Worm (Caenorhabditis elegans) whole organism, late embryonic: ENCODE measurements around the gene Y71H2AM.6.

Experiments
- F13H6.1 ChIP-seq: sonication (generic microtip); optimal IDR thresholded peaks from 2 replicates; lab custom pipeline; 2016; ENCODE audit warnings: missing genetic modification characterization, missing compliant biosample characterization
- K02D7.2 ChIP-seq: sonication (generic microtip); optimal IDR thresholded peaks from 2 replicates; lab custom pipeline; 2017; ENCODE audit warnings: mild to moderate bottlenecking, missing genetic modification characterization, missing compliant biosample characterization
- K09A11.1 ChIP-seq: sonication (generic microtip); optimal IDR thresholded peaks from 2 replicates; lab custom pipeline; 2017; ENCODE audit warnings: antibody characterized with exemption, mild to moderate bottlenecking, missing genetic modification characterization, missing compliant biosample characterization; ENCODE audit not compliant: insufficient read depth
- T23F11.4 ChIP-seq: fragments of 200-800 bp; sonication (Bioruptor generic); optimal IDR thresholded peaks from 2 replicates; lab custom pipeline; 2018; ENCODE audit warnings: mild to moderate bottlenecking, missing genetic modification characterization, missing compliant biosample characterization
- Y22D7AL.16 ChIP-seq: sonication (generic microtip); optimal IDR thresholded peaks from 2 replicates; lab custom pipeline; 2016; ENCODE audit warnings: missing genetic modification characterization, missing compliant biosample characterization
- ama-1 ChIP-seq: fragments of 150-350 bp; optimal IDR thresholded peaks from 2 replicates; lab custom pipeline; 2014
- ceh-18 ChIP-seq: sonication (generic microtip); optimal IDR thresholded peaks from 2 replicates; lab custom pipeline; 2016; ENCODE audit warnings: missing genetic modification characterization, missing compliant biosample characterization
- ceh-30 ChIP-seq: fragments of 150-350 bp; optimal IDR thresholded peaks from 2 replicates; lab custom pipeline; 2014; ENCODE audit warnings: missing biosample characterization, missing genetic modification characterization
- ceh-31 ChIP-seq: sonication (generic microtip); optimal IDR thresholded peaks from 2 replicates; lab custom pipeline; 2016; ENCODE audit warnings: missing genetic modification characterization, missing compliant biosample characterization
- ceh-34 ChIP-seq: sonication (generic microtip); optimal IDR thresholded peaks from 2 replicates; lab custom pipeline; 2016; ENCODE audit warnings: mild to moderate bottlenecking, missing genetic modification characterization, missing compliant biosample characterization
- ceh-45 ChIP-seq: fragments of 200-800 bp; sonication (Bioruptor generic); IDR thresholded peaks from 2 replicates; pipeline ENCODE4 v1.3.6; 2022; ENCODE audit warnings: missing genetic modification reagents, missing genetic modification characterization, missing compliant biosample characterization
- ceh-9 ChIP-seq: sonication (generic microtip); optimal IDR thresholded peaks from 2 replicates; lab custom pipeline; 2016; ENCODE audit warnings: mild to moderate bottlenecking, missing genetic modification characterization, inconsistent platforms, missing compliant biosample characterization
- dve-1 ChIP-seq: sonication (generic microtip); optimal IDR thresholded peaks from 2 replicates; lab custom pipeline; 2017; ENCODE audit warnings: antibody characterized with exemption, mild to moderate bottlenecking, missing genetic modification characterization, missing compliant biosample characterization
- elt-2 ChIP-seq: sonication (generic microtip); optimal IDR thresholded peaks from 2 replicates; lab custom pipeline; 2016; ENCODE audit warnings: missing genetic modification reagents, missing genetic modification characterization, missing compliant biosample characterization
- elt-4 ChIP-seq: sonication (generic microtip); optimal IDR thresholded peaks from 2 replicates; lab custom pipeline; 2016; ENCODE audit warnings: missing genetic modification characterization, missing compliant biosample characterization
- fax-1 ChIP-seq: sonication (generic microtip); optimal IDR thresholded peaks from 2 replicates; lab custom pipeline; 2016; ENCODE audit warnings: missing genotype, missing genetic modification characterization, missing compliant biosample characterization
- gmeb-2 ChIP-seq: sonication (generic microtip); optimal IDR thresholded peaks from 2 replicates; lab custom pipeline; 2016; ENCODE audit warnings: missing genetic modification characterization, inconsistent platforms, missing compliant biosample characterization
- hlh-13 ChIP-seq: fragments of 200-800 bp; sonication (Bioruptor generic); optimal IDR thresholded peaks from 2 replicates; lab custom pipeline; 2018; ENCODE audit warnings: mild to moderate bottlenecking, missing genetic modification characterization, missing compliant biosample characterization
- hlh-15 ChIP-seq: sonication (generic microtip); optimal IDR thresholded peaks from 2 replicates; lab custom pipeline; 2016; ENCODE audit warnings: missing genetic modification characterization, missing compliant biosample characterization
- hlh-30 ChIP-seq: sonication (generic microtip); optimal IDR thresholded peaks from 2 replicates; lab custom pipeline; 2017; ENCODE audit warnings: antibody characterized with exemption, missing genetic modification characterization, missing compliant biosample characterization; ENCODE audit not compliant: insufficient read depth
- hlh-6 ChIP-seq: sonication (generic microtip); optimal IDR thresholded peaks from 2 replicates; lab custom pipeline; 2016; ENCODE audit warnings: missing genotype, missing genetic modification characterization, missing compliant biosample characterization
- lim-6 ChIP-seq: sonication (generic microtip); optimal IDR thresholded peaks from 2 replicates; lab custom pipeline; 2016; ENCODE audit warnings: missing genetic modification characterization, missing compliant biosample characterization
- madf-2 ChIP-seq: sonication (generic microtip); optimal IDR thresholded peaks from 2 replicates; lab custom pipeline; 2017; ENCODE audit warnings: missing genetic modification characterization, missing compliant biosample characterization
- mec-3 ChIP-seq: sonication (generic microtip); optimal IDR thresholded peaks from 2 replicates; lab custom pipeline; 2016; ENCODE audit warnings: borderline replicate concordance, missing genetic modification characterization, missing compliant biosample characterization
- nfya-1 ChIP-seq: sonication (generic microtip); optimal IDR thresholded peaks from 2 replicates; lab custom pipeline; 2017; ENCODE audit warnings: missing genetic modification characterization, mild to moderate bottlenecking, missing compliant biosample characterization, antibody characterized with exemption, moderate library complexity
- nhr-11 ChIP-seq: fragments of 150-350 bp; optimal IDR thresholded peaks from 2 replicates; lab custom pipeline; 2014; ENCODE audit warnings: missing biosample characterization, missing genetic modification characterization
- nhr-232 ChIP-seq: sonication (generic microtip); optimal IDR thresholded peaks from 2 replicates; lab custom pipeline; 2016; ENCODE audit warnings: missing genetic modification characterization, missing compliant biosample characterization
- npax-4 ChIP-seq: sonication (generic microtip); optimal IDR thresholded peaks from 2 replicates; lab custom pipeline; 2016; ENCODE audit warnings: missing genetic modification characterization, missing compliant biosample characterization
- odd-2 ChIP-seq: sonication (generic microtip); optimal IDR thresholded peaks from 2 replicates; lab custom pipeline; 2017; ENCODE audit warnings: antibody characterized with exemption, mild to moderate bottlenecking, missing genetic modification characterization, missing compliant biosample characterization
- pag-3 ChIP-seq: sonication (generic microtip); optimal IDR thresholded peaks from 2 replicates; lab custom pipeline; 2016; ENCODE audit warnings: missing compliant biosample characterization, missing genetic modification characterization, borderline replicate concordance
- pax-1 ChIP-seq: fragments of 150-350 bp; optimal IDR thresholded peaks from 2 replicates; lab custom pipeline; 2014; ENCODE audit warnings: missing biosample characterization, missing genetic modification characterization
- pha-2 ChIP-seq: sonication (generic microtip); optimal IDR thresholded peaks from 2 replicates; lab custom pipeline; 2017; ENCODE audit warnings: mild to moderate bottlenecking, missing genetic modification characterization, missing compliant biosample characterization
- pha-4 ChIP-seq: fragments of 150-350 bp; optimal IDR thresholded peaks from 2 replicates; lab custom pipeline; 2018; ENCODE audit warnings: missing biosample characterization, missing genetic modification reagents, missing genetic modification characterization
- pqm-1 ChIP-seq: sonication (generic microtip); optimal IDR thresholded peaks from 2 replicates; lab custom pipeline; 2016; ENCODE audit warnings: missing genetic modification characterization, missing compliant biosample characterization
- pros-1 ChIP-seq: fragments of 150-350 bp; optimal IDR thresholded peaks from 2 replicates; lab custom pipeline; 2014; ENCODE audit warnings: missing biosample characterization, missing genetic modification reagents, missing genetic modification characterization
- ref-2 ChIP-seq: sonication (generic microtip); optimal IDR thresholded peaks from 2 replicates; lab custom pipeline; 2016; ENCODE audit warnings: missing genetic modification characterization, missing compliant biosample characterization
- rnt-1 ChIP-seq: sonication (generic microtip); optimal IDR thresholded peaks from 2 replicates; lab custom pipeline; 2016; ENCODE audit warnings: missing genetic modification characterization, missing compliant biosample characterization
- sdc-2 ChIP-seq: sonication (generic microtip); optimal IDR thresholded peaks from 2 replicates; lab custom pipeline; 2016; ENCODE audit warnings: missing genotype, missing genetic modification characterization, missing compliant biosample characterization
- sox-2 ChIP-seq: fragments of 200-800 bp; sonication (Bioruptor generic); IDR thresholded peaks from 2 replicates; pipeline ENCODE4 v1.3.6; 2022; ENCODE audit warnings: missing genetic modification reagents, missing genetic modification characterization, missing compliant biosample characterization
- sox-4 ChIP-seq: sonication (generic microtip); optimal IDR thresholded peaks from 2 replicates; lab custom pipeline; 2017; ENCODE audit warnings: mild to moderate bottlenecking, missing genetic modification characterization, inconsistent platforms, missing compliant biosample characterization
- syd-9 ChIP-seq: sonication (generic microtip); optimal IDR thresholded peaks from 2 replicates; lab custom pipeline; 2016; ENCODE audit warnings: mild to moderate bottlenecking, missing genetic modification characterization, moderate library complexity, missing compliant biosample characterization
- unc-55 ChIP-seq: sonication (generic microtip); optimal IDR thresholded peaks from 2 replicates; lab custom pipeline; 2017; ENCODE audit warnings: missing biosample characterization, missing genetic modification reagents, missing genetic modification characterization
- ztf-16 ChIP-seq: sonication (generic microtip); optimal IDR thresholded peaks from 2 replicates; lab custom pipeline; 2017; ENCODE audit warnings: missing genetic modification characterization, missing compliant biosample characterization

The Y71H2AM.6 gene

ce11 chrIII:2768635-2769034 lies 12.2 kb upstream of the Y71H2AM.6 start, which contains the start of gene swsn-3 (continued):
- TF ChIP-seq ceh-30 (tag; lab: Kevin White, UChicago): peak; percentile 55
- peak; percentile 93 for TF ChIP-seq rnt-1 (tag; lab: Kevin White, UChicago)
- TF ChIP-seq hlh-6: peak; percentile 79
- peak; percentile 94 for TF ChIP-seq nfya-1
- peak; percentile 68 for TF ChIP-seq hlh-15 (tag; lab: Kevin White, UChicago)
- peak; percentile 95 for TF ChIP-seq elt-2 (tag; lab: Kevin White, UChicago)
- peak; percentile 70 for TF ChIP-seq T23F11.4
- TF ChIP-seq ceh-31: peak; percentile 90
- TF ChIP-seq nhr-232 (tag; lab: Kevin White, UChicago): peak; percentile 61
- TF ChIP-seq pros-1 (tag; lab: Kevin White, UChicago): no peak
- TF ChIP-seq ref-2: peak; percentile 88
- no peak for TF ChIP-seq elt-4 (tag; lab: Kevin White, UChicago)
- peak; percentile 90 for TF ChIP-seq F13H6.1 (tag; lab: Kevin White, UChicago)
- TF ChIP-seq dve-1: peak; percentile 69
- TF ChIP-seq pha-4 (tag; lab: Kevin White, UChicago): no peak
- TF ChIP-seq lim-6: peak; percentile 85
- peak; percentile 55; the same call in 1 of the 2 replicates for TF ChIP-seq ceh-45
- peak; percentile 68 for TF ChIP-seq gmeb-2 (tag; lab: Kevin White, UChicago)
- TF ChIP-seq ceh-9: no peak
- TF ChIP-seq npax-4: peak; percentile 73
- TF ChIP-seq sdc-2 (tag; lab: Kevin White, UChicago): peak; percentile 76
- TF ChIP-seq Y22D7AL.16 (tag; lab: Kevin White, UChicago): peak; percentile 38
- peak; percentile 81 for TF ChIP-seq ztf-16 (tag; lab: Kevin White, UChicago)
- TF ChIP-seq K02D7.2 (tag; lab: Kevin White, UChicago): peak; percentile 88
- TF ChIP-seq sox-4 (tag; lab: Kevin White, UChicago): peak; percentile 86
- TF ChIP-seq K09A11.1 (tag; lab: Kevin White, UChicago): peak; percentile 95
- TF ChIP-seq sox-2 (GFP tag; lab: Robert Waterston, UW): peak; percentile 57
- peak; percentile 89 for TF ChIP-seq pax-1 (tag; lab: Kevin White, UChicago)
- TF ChIP-seq hlh-30 (tag; lab: Kevin White, UChicago): peak; percentile 91
- TF ChIP-seq ceh-18 (tag; lab: Kevin White, UChicago): peak; percentile 85

ce11 chrIII:2769078-2769477 lies 11.8 kb upstream of the Y71H2AM.6 start:
- TF ChIP-seq sox-2 (GFP tag; lab: Robert Waterston, UW) (no peak), fax-1 (tag; lab: Kevin White, UChicago) (no peak), ztf-16 (tag; lab: Kevin White, UChicago) (no peak), pag-3 (no peak), sox-4 (tag; lab: Kevin White, UChicago) (no peak), ceh-34 (tag; lab: Kevin White, UChicago) (no peak), nhr-232 (tag; lab: Kevin White, UChicago) (no peak), elt-2 (tag; lab: Kevin White, UChicago) (no peak), K09A11.1 (tag; lab: Kevin White, UChicago) (no peak), odd-2 (no peak), elt-4 (tag; lab: Kevin White, UChicago) (no peak), nhr-11 (tag; lab: Kevin White, UChicago) (no peak), dve-1 (no peak), mec-3 (tag; lab: Kevin White, UChicago) (no peak), ama-1 (lab: Kevin White, UChicago) (no peak), unc-55 (GFP tag; lab: Kevin White, UChicago) (no peak), hlh-13 (GFP tag; lab: Kevin White, UChicago) (no peak), madf-2 (tag; lab: Kevin White, UChicago) (no peak)

- no peak for TF ChIP-seq pha-2 (tag; lab: Kevin White, UChicago)
- TF ChIP-seq sdc-2 (tag; lab: Kevin White, UChicago): no peak
- TF ChIP-seq pqm-1 (tag; lab: Kevin White, UChicago): no peak
- no peak for TF ChIP-seq pha-4 (tag; lab: Kevin White, UChicago)
- no peak for TF ChIP-seq nhr-232 (tag; lab: Kevin White, UChicago)
- TF ChIP-seq syd-9 (tag; lab: Kevin White, UChicago): no peak
These were observed 10.1 kb upstream of the Y71H2AM.6 start for ce11 chrIII:2770752-2771151.
